Fruit fly (Drosophila melanogaster) whole organism, embryonic: ENCODE data around the gene yellow-g2.
A peak's percentile ranks its signal among the peaks of the same experiment; 100 is the strongest.

Experiments used
- Antp ChIP-seq: fragments of 200-800 bp; sonication (Bioruptor generic); optimal IDR thresholded peaks from 3 replicates; lab custom pipeline; 2016; ENCODE audit warnings: missing biosample characterization, missing genetic modification characterization
- Atf3 ChIP-seq: fragments of 200-800 bp; sonication (Bioruptor generic); optimal IDR thresholded peaks from 3 replicates; lab custom pipeline; 2016; ENCODE audit warnings: missing biosample characterization, missing genetic modification characterization
- Atf6 ChIP-seq: fragments of 200-800 bp; sonication (Bioruptor generic); IDR thresholded peaks from 2 replicates; pipeline ENCODE4 v1.3.6; 2022; ENCODE audit warnings: missing biosample characterization, missing genetic modification characterization
- CG10565 ChIP-seq: fragments of 200-800 bp; sonication (Bioruptor generic); optimal IDR thresholded peaks from 3 replicates; lab custom pipeline; 2016; ENCODE audit warnings: missing biosample characterization, mild to moderate bottlenecking, missing genetic modification characterization
- CG11247 ChIP-seq: fragments of 200-800 bp; sonication (Bioruptor generic); IDR thresholded peaks from 2 replicates; pipeline ENCODE4 v1.3.6; 2022; ENCODE audit warnings: missing biosample characterization, missing genetic modification characterization
- CG11695 ChIP-seq: fragments of 200-800 bp; sonication (Bioruptor generic); IDR thresholded peaks from 3 replicates; pipeline ENCODE4 v1.3.6; 2022; ENCODE audit warnings: missing biosample characterization, missing genetic modification characterization
- CG1233 ChIP-seq: fragments of 200-800 bp; sonication (Bioruptor generic); optimal IDR thresholded peaks from 4 replicates; lab custom pipeline; 2018; ENCODE audit warnings: missing biosample characterization, mild to moderate bottlenecking, missing genetic modification characterization
- CG13287 ChIP-seq: fragments of 200-800 bp; sonication (Bioruptor generic); IDR thresholded peaks from 2 replicates; pipeline ENCODE4 v1.3.6; 2022; ENCODE audit warnings: missing biosample characterization, missing genetic modification characterization; ENCODE audit not compliant: partially characterized antibody
- CG13296 ChIP-seq: fragments of 200-800 bp; sonication (Bioruptor generic); optimal IDR thresholded peaks from 3 replicates; lab custom pipeline; 2018; ENCODE audit warnings: missing biosample characterization, mild to moderate bottlenecking, missing genetic modification characterization
- CG1647 ChIP-seq: fragments of 200-800 bp; sonication (Bioruptor generic); optimal IDR thresholded peaks from 3 replicates; lab custom pipeline; 2016; ENCODE audit warnings: missing biosample characterization, missing genetic modification characterization
- CG17829 ChIP-seq: fragments of 200-800 bp; optimal IDR thresholded peaks from 2 replicates; lab custom pipeline; 2019; ENCODE audit warnings: missing biosample characterization, mild to moderate bottlenecking, missing genetic modification characterization, moderate library complexity
- CG2889 ChIP-seq: fragments of 200-800 bp; sonication (Bioruptor generic); IDR thresholded peaks from 3 replicates; pipeline ENCODE4 v1.3.6; 2022; ENCODE audit warnings: missing biosample characterization, missing genetic modification characterization
- CG32532 ChIP-seq: fragments of 200-800 bp; sonication (Bioruptor generic); IDR thresholded peaks from 2 replicates; pipeline ENCODE4 v1.3.6; 2022; ENCODE audit warnings: missing biosample characterization, missing genetic modification characterization
- CG34224 ChIP-seq: fragments of 200-800 bp; sonication (Bioruptor generic); IDR thresholded peaks from 3 replicates; pipeline ENCODE4 v1.3.6; 2022; ENCODE audit warnings: missing biosample characterization, missing genetic modification characterization; ENCODE audit not compliant: partially characterized antibody
- CG3847 ChIP-seq: fragments of 200-800 bp; sonication (Bioruptor generic); IDR thresholded peaks from 2 replicates; pipeline ENCODE4 v1.3.6; 2022; ENCODE audit warnings: missing biosample characterization, missing genetic modification characterization
- CG7786 ChIP-seq: fragments of 200-800 bp; sonication (Bioruptor generic); optimal IDR thresholded peaks from 2 replicates; lab custom pipeline; 2016; ENCODE audit warnings: missing biosample characterization, missing genetic modification characterization
- CG8290 ChIP-seq, 3 experiments: fragments of 200-800 bp; sonication (Bioruptor generic); optimal IDR thresholded peaks; 2 replicates each; lab custom pipeline; 2016 to 2019; ENCODE audit warnings: missing biosample characterization in 3 of 3, missing genetic modification characterization in 3 of 3, mild to moderate bottlenecking in 2 of 3, moderate library complexity in 1 of 3
- CG8478 ChIP-seq: fragments of >200 bp; optimal IDR thresholded peaks from 2 replicates; lab custom pipeline; 2018
- CTCF ChIP-seq: fragments of 200-800 bp; sonication (Bioruptor generic); optimal IDR thresholded peaks from 2 replicates; lab custom pipeline; 2017; ENCODE audit warnings: missing biosample characterization, mild to moderate bottlenecking, missing genetic modification characterization, moderate library complexity
- D19A ChIP-seq: fragments of 200-800 bp; optimal IDR thresholded peaks from 3 replicates; lab custom pipeline; 2019; ENCODE audit warnings: missing biosample characterization, mild to moderate bottlenecking, missing genetic modification characterization, moderate library complexity
- D19B ChIP-seq: fragments of 200-800 bp; sonication (Bioruptor generic); optimal IDR thresholded peaks from 2 replicates; lab custom pipeline; 2017; ENCODE audit warnings: missing biosample characterization, mild to moderate bottlenecking, missing genetic modification characterization
- E2f2 ChIP-seq: fragments of 200-800 bp; sonication (Bioruptor generic); IDR thresholded peaks from 2 replicates; pipeline ENCODE4 v1.3.6; 2022; ENCODE audit warnings: missing biosample characterization, missing genetic modification characterization
- Eip74EF ChIP-seq, 2 experiments: fragments of 200-800 bp in 1 of 2; fragments of >200 bp in 1 of 2; sonication (Bioruptor generic) in 1 of 2; optimal IDR thresholded peaks; 2 replicates each; lab custom pipeline; 2017 to 2019; ENCODE audit warnings: missing biosample characterization in 2 of 2, missing genetic modification characterization in 2 of 2, mild to moderate bottlenecking in 1 of 2, moderate library complexity in 1 of 2
- Ets65A ChIP-seq: fragments of 200-800 bp; sonication (Bioruptor generic); peaks from one replicate; lab custom pipeline; 2016; ENCODE audit warnings: missing biosample characterization, missing genetic modification characterization
- HmgZ ChIP-seq: fragments of 200-800 bp; sonication (Bioruptor generic); optimal IDR thresholded peaks from 2 replicates; lab custom pipeline; 2018; ENCODE audit warnings: missing biosample characterization, mild to moderate bottlenecking, missing genetic modification characterization
- MESR4 ChIP-seq: fragments of 200-800 bp; sonication (Bioruptor generic); optimal IDR thresholded peaks from 2 replicates; lab custom pipeline; 2018; ENCODE audit warnings: missing biosample characterization, mild to moderate bottlenecking, missing genetic modification characterization, moderate library complexity
- Meics ChIP-seq: fragments of 200-800 bp; sonication (Bioruptor generic); optimal IDR thresholded peaks from 2 replicates; lab custom pipeline; 2017; ENCODE audit warnings: missing biosample characterization, mild to moderate bottlenecking, missing genetic modification characterization
- Myb ChIP-seq: fragments of 200-800 bp; sonication (Bioruptor generic); optimal IDR thresholded peaks from 2 replicates; lab custom pipeline; 2016; ENCODE audit warnings: missing biosample characterization, missing genetic modification characterization
- Nf-YA ChIP-seq: fragments of 200-800 bp; sonication (Bioruptor generic); IDR thresholded peaks from 2 replicates; pipeline ENCODE4 v1.3.6; 2022; ENCODE audit warnings: missing biosample characterization, missing genetic modification characterization
- Nf-YC ChIP-seq: fragments of 200-800 bp; optimal IDR thresholded peaks from 3 replicates; lab custom pipeline; 2019; ENCODE audit warnings: missing biosample characterization, mild to moderate bottlenecking, missing genetic modification characterization, moderate library complexity
- Vsx1 ChIP-seq: fragments of 200-800 bp; sonication (Bioruptor generic); optimal IDR thresholded peaks from 2 replicates; lab custom pipeline; 2017; ENCODE audit warnings: missing biosample characterization, mild to moderate bottlenecking, missing genetic modification characterization, missing genetic modification reagents
- Xbp1 ChIP-seq: fragments of 200-800 bp; sonication (Bioruptor generic); optimal IDR thresholded peaks from 3 replicates; lab custom pipeline; 2016; ENCODE audit warnings: missing biosample characterization, mild to moderate bottlenecking, missing genetic modification characterization
- amos ChIP-seq: fragments of 200-800 bp; sonication (Bioruptor generic); IDR thresholded peaks from 2 replicates; pipeline ENCODE4 v1.3.6; 2022; ENCODE audit warnings: missing biosample characterization, missing genetic modification characterization; ENCODE audit not compliant: partially characterized antibody
- ato ChIP-seq: fragments of 200-800 bp; sonication (Bioruptor generic); IDR thresholded peaks from 2 replicates; pipeline ENCODE4 v1.3.6; 2022; ENCODE audit warnings: missing biosample characterization, missing genetic modification characterization; ENCODE audit not compliant: partially characterized antibody
- fd3F ChIP-seq: fragments of 200-800 bp; sonication (Bioruptor generic); optimal IDR thresholded peaks from 2 replicates; lab custom pipeline; 2018; ENCODE audit warnings: missing biosample characterization, mild to moderate bottlenecking, missing genetic modification characterization, moderate library complexity
- fd64A ChIP-seq: fragments of 200-800 bp; sonication (Bioruptor generic); optimal IDR thresholded peaks from 3 replicates; lab custom pipeline; 2018; ENCODE audit warnings: missing biosample characterization, mild to moderate bottlenecking, missing genetic modification characterization
- insv ChIP-seq, 2 experiments: fragments of 200-800 bp; sonication (Bioruptor generic); optimal IDR thresholded peaks; 3 replicates each; lab custom pipeline; 2016 to 2018; ENCODE audit warnings: missing biosample characterization in 2 of 2, missing genetic modification characterization in 2 of 2
- kah ChIP-seq: fragments of 200-800 bp; sonication (Bioruptor generic); optimal IDR thresholded peaks from 2 replicates; lab custom pipeline; 2018; ENCODE audit warnings: missing biosample characterization, mild to moderate bottlenecking, missing genetic modification characterization
- knrl ChIP-seq: fragments of 200-800 bp; sonication (Bioruptor generic); IDR thresholded peaks from 3 replicates; pipeline ENCODE4 v1.3.6; 2022; ENCODE audit warnings: missing biosample characterization, missing genetic modification characterization; ENCODE audit not compliant: partially characterized antibody
- maf-S ChIP-seq: fragments of 200-800 bp; sonication (Bioruptor generic); optimal IDR thresholded peaks from 2 replicates; lab custom pipeline; 2016; ENCODE audit warnings: missing biosample characterization, missing genetic modification characterization
- nmo ChIP-seq: fragments of 200-800 bp; sonication (Bioruptor generic); optimal IDR thresholded peaks from 2 replicates; lab custom pipeline; 2018; ENCODE audit warnings: missing biosample characterization, mild to moderate bottlenecking, missing genetic modification characterization, moderate library complexity
- odd ChIP-seq: fragments of 200-800 bp; sonication (Bioruptor generic); optimal IDR thresholded peaks from 2 replicates; lab custom pipeline; 2017; ENCODE audit warnings: missing biosample characterization, mild to moderate bottlenecking, missing genetic modification characterization
- pzg ChIP-seq: fragments of 200-800 bp; sonication (Bioruptor generic); optimal IDR thresholded peaks from 3 replicates; lab custom pipeline; 2018; ENCODE audit warnings: missing biosample characterization, mild to moderate bottlenecking, missing genetic modification characterization, moderate library complexity
- shn ChIP-seq: fragments of 200-800 bp; sonication (Bioruptor generic); optimal IDR thresholded peaks from 3 replicates; lab custom pipeline; 2016; ENCODE audit warnings: missing biosample characterization, missing genetic modification characterization
- stc ChIP-seq: fragments of 200-800 bp; sonication (Bioruptor generic); IDR thresholded peaks from 2 replicates; pipeline ENCODE4 v1.3.6; 2022; ENCODE audit warnings: missing biosample characterization, missing genetic modification characterization
- tin ChIP-seq: fragments of 200-800 bp; sonication (Bioruptor generic); optimal IDR thresholded peaks from 3 replicates; lab custom pipeline; 2016; ENCODE audit warnings: missing biosample characterization, missing genetic modification characterization
- unc-4 ChIP-seq: fragments of 200-800 bp; sonication (Bioruptor generic); IDR thresholded peaks from 2 replicates; pipeline ENCODE4 v1.3.6; 2022; ENCODE audit warnings: missing biosample characterization, missing genetic modification characterization; ENCODE audit not compliant: partially characterized antibody
- z ChIP-seq: fragments of 200-800 bp; sonication (Bioruptor generic); IDR thresholded peaks from 3 replicates; pipeline ENCODE4 v1.3.6; 2022; ENCODE audit warnings: missing biosample characterization, missing genetic modification characterization

Gene yellow-g2

dm6 chr3L:2243846-2244528, 32.4 kb upstream of the yellow-g2 start, which contains the start of gene CG32301 (continued):
- TF ChIP-seq amos (peak; percentile 32; the same call in 1 of the 2 replicates), Xbp1 (GFP tag; lab: Kevin White, UChicago) (no peak), CG34224 (GFP tag; lab: Robert Waterston, UW) (peak; percentile 48; the same call in 2 of the 3 replicates), Ets65A (no peak), knrl (peak; percentile 24; the same call in 1 of the 3 replicates), CTCF (peak; percentile 62), ato (peak; percentile 29; the same call in 1 of the 2 replicates), unc-4 (GFP tag; lab: Robert Waterston, UW) (0 out of 2 replicates have a peak, but pooled peaks have one; percentile 32), CG11247 (GFP tag; lab: Robert Waterston, UW) (no peak), fd64A (no peak), tin (GFP tag; lab: Kevin White, UChicago) (no peak), CG3847 (GFP tag; lab: Robert Waterston, UW) (0 out of 2 replicates have a peak, but pooled peaks have one; percentile 9), CG7786 (GFP tag; lab: Kevin White, UChicago) (no peak)

DNA sequence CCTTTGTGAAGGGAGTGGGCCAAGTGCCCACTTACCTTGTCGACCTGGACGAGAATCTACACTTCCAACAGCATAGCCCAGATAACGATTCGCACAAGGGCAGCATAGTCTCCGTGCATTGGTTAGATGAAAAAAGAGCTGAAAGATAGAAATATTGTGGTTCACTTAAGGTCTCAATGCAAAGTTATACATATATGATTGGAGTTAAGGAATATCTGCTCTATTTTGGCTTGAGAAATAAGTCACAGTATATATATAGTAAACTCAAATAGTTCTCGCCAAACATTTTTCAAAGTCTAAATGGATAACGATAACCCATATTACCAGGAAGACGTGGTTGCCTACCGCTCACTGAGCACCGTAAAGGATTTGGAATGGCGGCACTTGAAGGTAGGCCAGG, 28.0 kb upstream of the yellow-g2 start, which contains the start of gene CG32305:
Gene CG32305 (plus strand): TSS at position 301 of the 400 bp plus-strand sequence.
- no peak for TF ChIP-seq CG1647
- no peak for TF ChIP-seq insv (GFP tag; optimal IDR thresholded peaks at IDR 0.05; lab: Kevin White, UChicago)
- no peak for TF ChIP-seq kah (GFP tag; lab: Kevin White, UChicago)
- no peak for TF ChIP-seq CG17829 (tag; lab: Kevin White, UChicago)
- no peak for TF ChIP-seq Myb (GFP tag; lab: Kevin White, UChicago)
- no peak for TF ChIP-seq maf-S (GFP tag; lab: Kevin White, UChicago)
- TF ChIP-seq tin (GFP tag; lab: Kevin White, UChicago), result no peak
- no peak for TF ChIP-seq HmgZ (tag; lab: Kevin White, UChicago)
- no peak for TF ChIP-seq CG32532
- TF ChIP-seq z, result no peak
- no peak for TF ChIP-seq CG10565 (GFP tag; lab: Kevin White, UChicago)
- TF ChIP-seq CG13287 (GFP tag; lab: Robert Waterston, UW), result no peak
- no peak for TF ChIP-seq CG11695 (GFP tag; lab: Robert Waterston, UW)
- TF ChIP-seq Nf-YA, result no peak
- no peak for TF ChIP-seq MESR4
- no peak for TF ChIP-seq pzg (GFP tag; lab: Kevin White, UChicago)
- TF ChIP-seq Antp, result no peak

dm6 chr3L:2253962-2254662, 22.2 kb upstream of the yellow-g2 start:
- no peak for TF ChIP-seq Eip74EF (GFP tag; optimal IDR thresholded peaks at IDR 0.05; lab: Kevin White, UChicago)
- no peak for TF ChIP-seq shn (GFP tag; lab: Kevin White, UChicago)
- TF ChIP-seq tin (GFP tag; lab: Kevin White, UChicago), result no peak
- TF ChIP-seq Atf6 (GFP tag; lab: Robert Waterston, UW), result no peak
- TF ChIP-seq odd (GFP tag; lab: Kevin White, UChicago), result no peak
- TF ChIP-seq CG1233, result no peak
- no peak for TF ChIP-seq stc (GFP tag; lab: Robert Waterston, UW)
- no peak for TF ChIP-seq D19B (GFP tag; lab: Kevin White, UChicago)
- no peak for TF ChIP-seq fd3F
- no peak for TF ChIP-seq CG8290 (GFP tag; optimal IDR thresholded peaks at IDR 0.05; lab: Kevin White, UChicago)
- no peak for TF ChIP-seq CG8290 (tag; optimal IDR thresholded peaks at IDR 0.05; lab: Kevin White, UChicago)
- no peak for TF ChIP-seq Atf3 (GFP tag; lab: Kevin White, UChicago)
- TF ChIP-seq CG8478 (lab: Kevin White, UChicago), result no peak
- no peak for TF ChIP-seq D19A (tag; lab: Kevin White, UChicago)
- peak; percentile 41 for TF ChIP-seq Meics (GFP tag; lab: Kevin White, UChicago)
- TF ChIP-seq CG2889 (GFP tag; lab: Robert Waterston, UW), result no peak
- TF ChIP-seq Nf-YC (tag; lab: Kevin White, UChicago), result peak; percentile 1
- no peak for TF ChIP-seq E2f2 (GFP tag; lab: Robert Waterston, UW)
- TF ChIP-seq Vsx1 (GFP tag; lab: Kevin White, UChicago), result peak; percentile 41
- TF ChIP-seq nmo, result no peak
- peak; percentile 53 for TF ChIP-seq CG13296 (GFP tag; lab: Kevin White, UChicago)
